Fruit fly (Drosophila melanogaster) whole organism, embryonic: ENCODE results near the gene tws.

ENCODE experiments used
- Adf1 ChIP-seq: fragments of 200-800 bp; sonication (Bioruptor generic); IDR thresholded peaks from 2 replicates; pipeline ENCODE4 v1.3.6; 2022; ENCODE audit warnings: missing biosample characterization, missing genetic modification characterization
- BtbVII ChIP-seq: fragments of 200-800 bp; sonication (Bioruptor generic); optimal IDR thresholded peaks from 3 replicates; lab custom pipeline; 2017; ENCODE audit warnings: missing biosample characterization, mild to moderate bottlenecking, missing genetic modification characterization
- CG12071 ChIP-seq: fragments of 200-800 bp; sonication (Bioruptor generic); optimal IDR thresholded peaks from 3 replicates; lab custom pipeline; 2018; ENCODE audit warnings: missing biosample characterization, mild to moderate bottlenecking, missing genetic modification characterization
- CG12219 ChIP-seq: fragments of 200-800 bp; sonication (Bioruptor generic); optimal IDR thresholded peaks from 3 replicates; lab custom pipeline; 2018; ENCODE audit warnings: missing biosample characterization, mild to moderate bottlenecking, missing genetic modification characterization
- CG15269 ChIP-seq: fragments of 200-800 bp; sonication (Bioruptor generic); optimal IDR thresholded peaks from 2 replicates; lab custom pipeline; 2018; ENCODE audit warnings: missing biosample characterization, mild to moderate bottlenecking, missing genetic modification characterization, moderate library complexity
- CG15601 ChIP-seq: fragments of 200-800 bp; sonication (Bioruptor generic); optimal IDR thresholded peaks from 3 replicates; lab custom pipeline; 2019; ENCODE audit warnings: missing biosample characterization, mild to moderate bottlenecking, missing genetic modification characterization, moderate library complexity
- CG17328 ChIP-seq: fragments of 200-800 bp; sonication (Bioruptor generic); IDR thresholded peaks from 2 replicates; pipeline ENCODE4 v1.3.6; 2022; ENCODE audit warnings: missing biosample characterization, missing genetic modification characterization
- CG17385 ChIP-seq: fragments of 200-800 bp; sonication (Bioruptor generic); optimal IDR thresholded peaks from 3 replicates; lab custom pipeline; 2018; ENCODE audit warnings: missing biosample characterization, mild to moderate bottlenecking, missing genetic modification characterization
- CG18011 ChIP-seq: fragments of 200-800 bp; sonication (Bioruptor generic); optimal IDR thresholded peaks from 2 replicates; lab custom pipeline; 2017; ENCODE audit warnings: missing biosample characterization, missing genetic modification characterization, mild to moderate bottlenecking, moderate library complexity, missing genotype
- CG3163 ChIP-seq: fragments of 200-800 bp; sonication (Bioruptor generic); optimal IDR thresholded peaks from 3 replicates; lab custom pipeline; 2016; ENCODE audit warnings: missing biosample characterization, missing genetic modification characterization
- CG3281 ChIP-seq: fragments of 200-800 bp; sonication (Bioruptor generic); optimal IDR thresholded peaks from 3 replicates; lab custom pipeline; 2017; ENCODE audit warnings: missing biosample characterization, mild to moderate bottlenecking, missing genetic modification characterization
- CG34376 ChIP-seq: fragments of 200-800 bp; sonication (Bioruptor generic); optimal IDR thresholded peaks from 2 replicates; lab custom pipeline; 2018; ENCODE audit warnings: missing biosample characterization, mild to moderate bottlenecking, missing genetic modification characterization
- CG5180 ChIP-seq: fragments of 200-800 bp; sonication (Bioruptor generic); optimal IDR thresholded peaks from 3 replicates; lab custom pipeline; 2017; ENCODE audit warnings: missing biosample characterization, missing genetic modification characterization, mild to moderate bottlenecking, moderate library complexity, missing genetic modification reagents
- CG6254 ChIP-seq: fragments of 200-800 bp; sonication (Bioruptor generic); optimal IDR thresholded peaks from 3 replicates; lab custom pipeline; 2017; ENCODE audit warnings: mild to moderate bottlenecking, missing biosample characterization, missing genetic modification reagents, missing genetic modification characterization
- CG6854 ChIP-seq: fragments of 200-800 bp; sonication (Bioruptor generic); optimal IDR thresholded peaks from 3 replicates; lab custom pipeline; 2017; ENCODE audit warnings: missing biosample characterization, mild to moderate bottlenecking, missing genetic modification characterization
- CG8478 ChIP-seq: fragments of >200 bp; optimal IDR thresholded peaks from 2 replicates; lab custom pipeline; 2018
- Dll ChIP-seq: fragments of 200-800 bp; sonication (Bioruptor generic); IDR thresholded peaks from 4 replicates; pipeline ENCODE4 v1.3.6; 2022; ENCODE audit warnings: missing biosample characterization, missing genetic modification characterization; ENCODE audit not compliant: partially characterized antibody
- Fer1 ChIP-seq: fragments of 200-800 bp; sonication (Bioruptor generic); optimal IDR thresholded peaks from 2 replicates; lab custom pipeline; 2017; ENCODE audit warnings: missing biosample characterization, mild to moderate bottlenecking, missing genetic modification characterization
- HmgZ ChIP-seq: fragments of 200-800 bp; sonication (Bioruptor generic); optimal IDR thresholded peaks from 2 replicates; lab custom pipeline; 2018; ENCODE audit warnings: missing biosample characterization, mild to moderate bottlenecking, missing genetic modification characterization
- Hmr ChIP-seq: fragments of 200-800 bp; sonication (Bioruptor generic); optimal IDR thresholded peaks from 3 replicates; lab custom pipeline; 2017; ENCODE audit warnings: mild to moderate bottlenecking, missing biosample characterization, missing genetic modification reagents, missing genetic modification characterization
- MTF-1 ChIP-seq: fragments of 200-800 bp; sonication (Bioruptor generic); optimal IDR thresholded peaks from 2 replicates; lab custom pipeline; 2018; ENCODE audit warnings: missing biosample characterization, mild to moderate bottlenecking, missing genetic modification characterization, borderline replicate concordance
- Meics ChIP-seq: fragments of 200-800 bp; sonication (Bioruptor generic); optimal IDR thresholded peaks from 2 replicates; lab custom pipeline; 2017; ENCODE audit warnings: missing biosample characterization, mild to moderate bottlenecking, missing genetic modification characterization
- Opbp ChIP-seq: fragments of 200-800 bp; sonication (Bioruptor generic); IDR thresholded peaks from 3 replicates; pipeline ENCODE4 v1.3.6; 2022; ENCODE audit warnings: missing biosample characterization, missing genetic modification characterization; ENCODE audit not compliant: partially characterized antibody
- Pdp1 ChIP-seq, 2 experiments: fragments of 200-800 bp; sonication (Bioruptor generic); optimal IDR thresholded peaks; 3 replicates each; lab custom pipeline; 2016; ENCODE audit warnings: missing biosample characterization in 2 of 2, missing genetic modification characterization in 2 of 2, mild to moderate bottlenecking in 1 of 2, moderate library complexity in 1 of 2
- ase ChIP-seq: fragments of 200-800 bp; sonication (Bioruptor generic); IDR thresholded peaks from 3 replicates; pipeline ENCODE4 v1.3.6; 2022; ENCODE audit warnings: missing biosample characterization, missing genetic modification characterization
- bbx ChIP-seq: fragments of 200-800 bp; sonication (Bioruptor generic); IDR thresholded peaks from 2 replicates; pipeline ENCODE4 v1.3.6; 2022; ENCODE audit warnings: missing biosample characterization, missing genetic modification characterization; ENCODE audit not compliant: partially characterized antibody
- chm ChIP-seq: fragments of 200-800 bp; sonication (Bioruptor generic); IDR thresholded peaks from 2 replicates; pipeline ENCODE4 v1.3.6; 2022; ENCODE audit warnings: missing biosample characterization, missing genetic modification characterization
- ci ChIP-seq: fragments of 200-800 bp; sonication (Bioruptor generic); IDR thresholded peaks from 3 replicates; pipeline ENCODE4 v1.3.6; 2022; ENCODE audit warnings: missing biosample characterization, missing genetic modification characterization
- cwo ChIP-seq: fragments of 200-800 bp; sonication (Bioruptor generic); optimal IDR thresholded peaks from 3 replicates; lab custom pipeline; 2017; ENCODE audit warnings: missing biosample characterization, missing genetic modification characterization, mild to moderate bottlenecking, moderate library complexity, missing genetic modification reagents
- exex ChIP-seq: fragments of 200-800 bp; sonication (Bioruptor generic); optimal IDR thresholded peaks from 4 replicates; lab custom pipeline; 2018; ENCODE audit warnings: missing biosample characterization, mild to moderate bottlenecking, missing genetic modification characterization, moderate library complexity
- fru ChIP-seq: fragments of >200 bp; optimal IDR thresholded peaks from 2 replicates; lab custom pipeline; 2017
- ftz-f1 ChIP-seq: fragments of 200-800 bp; sonication (Bioruptor generic); optimal IDR thresholded peaks from 2 replicates; lab custom pipeline; 2016; ENCODE audit warnings: missing biosample characterization, missing genetic modification characterization
- gt ChIP-seq: fragments of 200-800 bp; sonication (Bioruptor generic); IDR thresholded peaks from 2 replicates; pipeline ENCODE4 v1.3.6; 2022; ENCODE audit warnings: missing biosample characterization, missing genetic modification characterization
- inv ChIP-seq: fragments of 200-800 bp; sonication (Bioruptor generic); IDR thresholded peaks from 2 replicates; pipeline ENCODE4 v1.3.6; 2022; ENCODE audit warnings: missing biosample characterization, missing genetic modification characterization; ENCODE audit not compliant: partially characterized antibody
- lab ChIP-seq: fragments of 200-800 bp; sonication (Bioruptor generic); optimal IDR thresholded peaks from 3 replicates; lab custom pipeline; 2017; ENCODE audit warnings: missing biosample characterization, missing genetic modification characterization, mild to moderate bottlenecking, moderate library complexity, missing genetic modification reagents
- lov ChIP-seq, 2 experiments: fragments of 200-800 bp in 1 of 2; fragments of >200 bp in 1 of 2; sonication (Bioruptor generic) in 1 of 2; IDR thresholded peaks in 1 of 2; optimal IDR thresholded peaks in 1 of 2; 2 replicates in 1 of 2; 3 replicates in 1 of 2; pipeline versions ENCODE4 v1.3.6 to Lab custom; 2017 to 2022; ENCODE audit warnings: missing biosample characterization in 1 of 2, missing genetic modification characterization in 1 of 2
- luna ChIP-seq: fragments of 200-800 bp; sonication (Bioruptor generic); optimal IDR thresholded peaks from 2 replicates; lab custom pipeline; 2016; ENCODE audit warnings: missing biosample characterization, missing genetic modification characterization
- mirr ChIP-seq: fragments of 200-800 bp; sonication (Bioruptor generic); optimal IDR thresholded peaks from 3 replicates; lab custom pipeline; 2018; ENCODE audit warnings: missing biosample characterization, mild to moderate bottlenecking, missing genetic modification characterization
- nau ChIP-seq: fragments of 200-800 bp; sonication (Bioruptor generic); optimal IDR thresholded peaks from 3 replicates; lab custom pipeline; 2017; ENCODE audit warnings: missing biosample characterization, mild to moderate bottlenecking, missing genetic modification characterization, missing genetic modification reagents
- nerfin-2 ChIP-seq: fragments of 200-800 bp; sonication (Bioruptor generic); IDR thresholded peaks from 2 replicates; pipeline ENCODE4 v1.3.6; 2022; ENCODE audit warnings: missing biosample characterization, missing genetic modification characterization; ENCODE audit not compliant: partially characterized antibody
- nom ChIP-seq: fragments of 200-800 bp; sonication (Bioruptor generic); optimal IDR thresholded peaks from 2 replicates; lab custom pipeline; 2017; ENCODE audit warnings: missing biosample characterization, missing genetic modification characterization, mild to moderate bottlenecking, moderate library complexity, missing genetic modification reagents
- odd ChIP-seq: fragments of 200-800 bp; sonication (Bioruptor generic); optimal IDR thresholded peaks from 2 replicates; lab custom pipeline; 2017; ENCODE audit warnings: missing biosample characterization, mild to moderate bottlenecking, missing genetic modification characterization
- seq ChIP-seq: fragments of 200-800 bp; sonication (Bioruptor generic); IDR thresholded peaks from 2 replicates; pipeline ENCODE4 v1.3.6; 2022; ENCODE audit warnings: missing biosample characterization, missing genetic modification characterization
- shn ChIP-seq: fragments of 200-800 bp; sonication (Bioruptor generic); optimal IDR thresholded peaks from 3 replicates; lab custom pipeline; 2016; ENCODE audit warnings: missing biosample characterization, missing genetic modification characterization
- tll ChIP-seq, 2 experiments: fragments of 200-800 bp in 1 of 2; fragments of >200 bp in 1 of 2; sonication (Bioruptor generic) in 1 of 2; optimal IDR thresholded peaks; 2 replicates each; lab custom pipeline; 2017 to 2019; ENCODE audit warnings: missing biosample characterization in 2 of 2, missing genetic modification characterization in 2 of 2, mild to moderate bottlenecking in 1 of 2, moderate library complexity in 1 of 2
- unpg ChIP-seq: fragments of 200-800 bp; sonication (Bioruptor generic); optimal IDR thresholded peaks from 3 replicates; lab custom pipeline; 2018; ENCODE audit warnings: missing biosample characterization, mild to moderate bottlenecking, missing genetic modification characterization, moderate library complexity

The tws gene

DNA sequence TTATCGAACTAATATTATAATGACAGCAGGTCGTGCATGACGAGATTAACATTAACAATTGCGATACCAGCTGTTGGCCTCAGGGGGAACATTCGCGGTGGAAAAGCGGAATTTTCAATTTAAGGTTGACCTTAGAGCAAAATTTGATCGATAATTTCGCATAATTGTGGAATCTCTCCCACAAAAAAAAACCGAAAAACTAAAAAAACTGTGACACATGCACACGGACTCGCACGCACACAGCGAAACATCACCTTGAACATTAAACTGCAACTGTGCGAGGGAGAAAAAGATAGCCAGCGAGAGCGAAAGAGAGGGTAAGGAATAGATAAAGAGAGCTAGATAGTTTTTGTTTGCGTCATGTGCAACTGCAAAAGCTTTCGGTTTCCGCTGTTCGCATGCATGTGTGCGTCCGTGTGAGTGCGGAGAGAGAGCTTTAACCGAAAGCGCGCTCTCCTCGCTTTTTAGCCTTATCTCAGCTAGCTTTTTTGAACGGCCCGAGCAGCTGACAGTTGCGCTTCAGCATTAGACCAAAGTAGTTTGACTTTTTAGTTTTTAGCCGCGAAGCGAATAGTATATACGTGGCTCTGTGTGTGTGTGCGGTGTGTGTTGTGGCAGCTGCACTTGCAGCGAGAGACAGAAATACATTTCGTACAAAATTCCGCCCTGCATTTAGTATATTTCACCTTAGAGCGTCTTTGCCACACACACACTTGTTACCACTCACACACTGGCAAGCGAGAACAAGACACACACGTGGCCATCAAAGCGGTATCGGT is 46.1 kb downstream of the tws start (continued):
- TF ChIP-seq odd (GFP tag; lab: Kevin White, UChicago) (no peak), CG17328 (GFP tag; lab: Robert Waterston, UW) (0 out of 2 replicates have a peak, but pooled peaks have one; percentile 26), nau (GFP tag; lab: Kevin White, UChicago) (peak; percentile 55), CG3163 (GFP tag; lab: Kevin White, UChicago) (peak; percentile 9), lov (optimal IDR thresholded peaks at IDR 0.05; lab: Kevin White, UChicago) (no peak), lov (GFP tag; IDR thresholded peaks at IDR 0.05; lab: Robert Waterston, UW) (0 out of 3 replicates have a peak, but pooled peaks have one; percentile 21), Opbp (GFP tag; lab: Robert Waterston, UW) (peak; percentile 29; the same call in 1 of the 3 replicates), ase (0 out of 3 replicates have a peak, but pooled peaks have one; percentile 28), shn (no peak), nerfin-2 (GFP tag; lab: Robert Waterston, UW) (0 out of 2 replicates have a peak, but pooled peaks have one; percentile 37), exex (tag; lab: Kevin White, UChicago) (peak; percentile 3), Meics (peak; percentile 5), chm (GFP tag; lab: Robert Waterston, UW) (peak; percentile 31; the same call in 1 of the 2 replicates), Adf1 (peak; percentile 56), BtbVII (GFP tag; lab: Kevin White, UChicago) (peak; percentile 42), CG17385 (peak; percentile 23), Pdp1 (GFP tag; optimal IDR thresholded peaks at IDR 0.05; lab: Kevin White, UChicago) (peak in 1 of 2 experiments; percentile 92), ci (GFP tag; lab: Robert Waterston, UW) (peak; percentile 77; the same call in 2 of the 3 replicates), seq (no peak), cwo (GFP tag; lab: Kevin White, UChicago) (peak; percentile 57), lab (GFP tag; lab: Kevin White, UChicago) (peak; percentile 19), inv (GFP tag; lab: Robert Waterston, UW) (0 out of 2 replicates have a peak, but pooled peaks have one; percentile 24), CG15601 (tag; lab: Kevin White, UChicago) (no peak), CG6854 (peak; percentile 8), HmgZ (tag; lab: Kevin White, UChicago) (peak; percentile 45), luna (no peak), mirr (GFP tag; lab: Kevin White, UChicago) (peak; percentile 59), MTF-1 (GFP tag; lab: Kevin White, UChicago) (peak; percentile 44), Dll (GFP tag; lab: Robert Waterston, UW) (0 out of 4 replicates have a peak, but pooled peaks have one; percentile 15), CG6254 (peak; percentile 6), ftz-f1 (GFP tag; lab: Kevin White, UChicago) (peak; percentile 90), tll (GFP tag; optimal IDR thresholded peaks at IDR 0.05; lab: Kevin White, UChicago) (no peak), CG12071 (GFP tag; lab: Kevin White, UChicago) (peak; percentile 16), CG3281 (GFP tag; lab: Kevin White, UChicago) (peak; percentile 39), CG18011 (no peak), nom (peak; percentile 23), gt (GFP tag; lab: Robert Waterston, UW) (no peak), CG8478 (peak; percentile 7), unpg (GFP tag; lab: Kevin White, UChicago) (peak; percentile 19), CG12219 (no peak), Fer1 (peak; percentile 59), CG15269 (tag; lab: Kevin White, UChicago) (peak; percentile 40), bbx (GFP tag; lab: Robert Waterston, UW) (peak; percentile 43; the same call in 1 of the 2 replicates), fru (no peak), CG34376 (GFP tag; lab: Kevin White, UChicago) (peak; percentile 56), CG5180 (no peak), Hmr (peak; percentile 28)
